Fruit fly (Drosophila melanogaster) Kc167 (cell line): ENCODE results near the gene barc.

Experiments
- Myc ChIP-seq: fragments of >200 bp; optimal IDR thresholded peaks from 2 replicates; lab custom pipeline; 2017; ENCODE audit warnings: missing external identifiers
- Sin3A ChIP-seq: fragments of >200 bp; optimal IDR thresholded peaks from 2 replicates; lab custom pipeline; 2018; ENCODE audit warnings: missing external identifiers
- insv ChIP-seq: fragments of >200 bp; optimal IDR thresholded peaks from 3 replicates; lab custom pipeline; 2018; ENCODE audit warnings: missing external identifiers
- psq ChIP-seq: fragments of >200 bp; optimal IDR thresholded peaks from 2 replicates; lab custom pipeline; 2017; ENCODE audit warnings: missing external identifiers
- ttk ChIP-seq: sonication (Bioruptor generic); optimal IDR thresholded peaks from 2 replicates; lab custom pipeline; 2017; ENCODE audit warnings: missing external identifiers

DNA sequence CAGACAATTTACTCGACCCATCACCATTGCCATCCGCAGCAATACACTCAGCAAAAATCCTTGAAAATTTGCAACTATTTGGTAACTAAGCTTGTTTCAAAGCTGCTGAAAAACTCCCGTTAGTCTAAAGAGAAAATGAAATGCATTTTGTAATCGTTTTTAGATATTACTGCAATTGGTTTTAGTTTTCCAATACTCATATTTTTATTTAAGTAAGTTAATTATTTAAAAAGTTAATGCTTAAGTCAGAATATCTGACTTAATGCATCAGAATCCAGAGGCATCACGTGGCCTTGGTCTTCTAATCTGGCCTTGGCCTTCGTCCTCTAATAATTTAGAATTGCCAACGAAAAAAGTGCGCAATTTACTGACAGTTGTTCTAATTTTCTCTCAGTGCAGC, 29.9 kb upstream of the barc start:
- TF ChIP-seq psq (lab: Kevin White, UChicago) (no peak), ttk (lab: Kevin White, UChicago) (no peak), Myc (no peak), Sin3A (lab: Kevin White, UChicago) (no peak), insv (lab: Kevin White, UChicago) (no peak)
